Worm (Caenorhabditis elegans): ENCODE results near the gene T01C4.8.

T01C4.8 gene

DNA sequence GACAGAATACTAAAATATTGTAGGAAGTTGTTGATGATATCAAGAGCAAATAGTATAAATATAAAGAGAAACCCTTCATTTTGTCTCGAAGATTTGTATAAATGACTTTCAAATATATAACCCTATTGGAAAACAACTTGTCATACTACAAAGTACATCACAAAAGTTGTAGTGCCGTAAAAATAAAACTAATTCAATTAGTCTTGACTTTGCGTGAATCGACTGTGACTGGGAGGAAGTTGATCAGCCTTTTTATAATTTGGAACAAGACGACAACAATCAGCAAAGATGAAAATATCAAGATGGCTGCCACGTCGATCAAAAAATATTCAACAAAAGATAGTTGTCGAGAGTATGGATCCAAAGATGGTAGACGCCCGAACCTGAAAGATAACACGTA lies 12.5 kb upstream of the T01C4.8 start, which contains the start of gene ugt-40:
Gene ugt-40, minus strand, starts transcription at position 101 of the 400 bp plus-strand sequence.
- TF ChIP-seq dao-5 (tag; optimal IDR thresholded peaks at IDR 0.05) (no peak), him-1 (tag; optimal IDR thresholded peaks at IDR 0.05) (no peak), W03F9.2 (tag; optimal IDR thresholded peaks at IDR 0.05) (no peak)

- TF ChIP-seq dao-5 (tag; optimal IDR thresholded peaks at IDR 0.05) (no peak), him-1 (tag; optimal IDR thresholded peaks at IDR 0.05) (no peak), W03F9.2 (tag; optimal IDR thresholded peaks at IDR 0.05) (no peak)
Measured at ce11 chrV:7140368-7140767, 11.0 kb upstream of the T01C4.8 start.

- no peak for TF ChIP-seq W03F9.2 (tag; optimal IDR thresholded peaks at IDR 0.05)
- no peak for TF ChIP-seq dao-5 (tag; optimal IDR thresholded peaks at IDR 0.05)
- TF ChIP-seq him-1 (tag; optimal IDR thresholded peaks at IDR 0.05) = no peak
Measured at ce11 chrV:7138320-7138719, 9.0 kb upstream of the T01C4.8 start, which contains the start of gene str-112. str-112 (minus strand) TSS chrV:7138420.

DNA sequence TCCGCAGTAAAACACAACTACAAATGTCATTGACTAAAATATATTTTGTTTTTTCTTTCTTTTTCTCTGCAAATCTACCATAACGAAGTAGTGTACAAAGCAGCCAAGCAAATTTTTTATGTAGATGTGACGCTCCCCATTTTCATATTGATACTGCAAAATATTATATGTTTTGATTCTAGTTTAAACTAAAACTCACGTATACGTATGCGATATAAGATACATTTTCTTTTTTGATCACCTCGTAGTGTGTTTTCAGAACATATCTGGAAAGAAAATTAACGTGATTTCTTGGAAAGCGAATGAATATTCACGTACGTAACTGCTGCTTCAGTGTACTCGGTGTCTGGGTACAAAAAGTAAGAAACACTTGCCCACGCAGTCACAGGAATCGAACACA lies 7.5 kb upstream of the T01C4.8 start:
- no peak for TF ChIP-seq him-1 (tag; optimal IDR thresholded peaks at IDR 0.05)
- TF ChIP-seq W03F9.2 (tag; optimal IDR thresholded peaks at IDR 0.05) = no peak
- no peak for TF ChIP-seq dao-5 (tag; optimal IDR thresholded peaks at IDR 0.05)

- TF ChIP-seq W03F9.2 (tag; optimal IDR thresholded peaks at IDR 0.05) (no peak), dao-5 (tag; optimal IDR thresholded peaks at IDR 0.05) (no peak), him-1 (tag; optimal IDR thresholded peaks at IDR 0.05) (no peak)
Measured at ce11 chrV:7133963-7134362, 4.6 kb upstream of the T01C4.8 start, which contains the start of gene F10D2.16. F10D2.16 (plus strand) TSS chrV:7134263.

- TF ChIP-seq him-1 (tag; optimal IDR thresholded peaks at IDR 0.05) = no peak
- no peak for TF ChIP-seq dao-5 (tag; optimal IDR thresholded peaks at IDR 0.05)
- TF ChIP-seq W03F9.2 (tag; optimal IDR thresholded peaks at IDR 0.05) = no peak
Measured at ce11 chrV:7132248-7132647, 2.9 kb upstream of the T01C4.8 start, which contains the start of gene sre-10. sre-10 (plus strand) TSS chrV:7132548.

DNA sequence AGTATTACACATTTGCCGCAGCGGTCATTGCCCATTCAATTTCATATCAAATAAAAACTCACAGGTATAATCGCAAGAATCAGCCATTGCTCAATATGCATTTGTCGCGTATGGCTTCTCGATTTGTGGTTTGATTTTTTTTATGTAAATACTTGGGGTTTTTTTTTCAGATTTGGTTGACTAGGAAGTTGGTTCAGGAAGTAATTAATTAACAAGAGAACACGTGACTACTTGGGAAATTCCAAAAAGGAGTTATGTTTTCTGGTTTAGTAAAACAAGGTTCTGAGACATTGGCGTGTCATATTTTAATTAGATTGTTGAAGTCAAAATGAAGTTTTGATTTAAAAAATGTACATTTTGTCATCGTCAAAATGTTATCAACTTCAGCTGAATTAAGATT lies 1.6 kb upstream of the T01C4.8 start, which contains the start of gene srx-36:
Gene srx-36, minus strand, starts transcription at position 101 of the 400 bp plus-strand sequence.
- TF ChIP-seq dao-5 (tag; optimal IDR thresholded peaks at IDR 0.05) = no peak
- TF ChIP-seq W03F9.2 (tag; optimal IDR thresholded peaks at IDR 0.05) = no peak
- TF ChIP-seq him-1 (tag; optimal IDR thresholded peaks at IDR 0.05) = no peak

DNA sequence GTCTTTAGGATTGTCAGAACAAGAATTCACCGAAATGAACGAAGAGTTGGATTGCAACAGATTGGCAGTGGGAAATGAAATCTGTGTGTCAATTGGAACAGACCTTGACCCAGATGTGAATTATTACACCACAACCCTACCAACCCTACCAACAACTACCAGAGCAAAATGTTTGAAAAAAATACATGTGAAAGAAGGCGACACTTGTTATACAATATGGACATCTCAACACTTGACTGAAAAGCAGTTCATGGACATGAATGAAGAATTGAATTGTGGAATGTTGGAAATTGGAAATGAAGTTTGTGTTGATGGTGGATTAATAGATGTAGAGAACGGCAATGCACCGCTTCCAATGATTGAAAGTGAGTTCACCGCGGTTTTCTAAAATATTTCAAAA lies 5.4 kb downstream of the T01C4.8 start:
- TF ChIP-seq dao-5 (tag; optimal IDR thresholded peaks at IDR 0.05) (no peak), him-1 (tag; optimal IDR thresholded peaks at IDR 0.05) (no peak), W03F9.2 (tag; optimal IDR thresholded peaks at IDR 0.05) (no peak)

DNA sequence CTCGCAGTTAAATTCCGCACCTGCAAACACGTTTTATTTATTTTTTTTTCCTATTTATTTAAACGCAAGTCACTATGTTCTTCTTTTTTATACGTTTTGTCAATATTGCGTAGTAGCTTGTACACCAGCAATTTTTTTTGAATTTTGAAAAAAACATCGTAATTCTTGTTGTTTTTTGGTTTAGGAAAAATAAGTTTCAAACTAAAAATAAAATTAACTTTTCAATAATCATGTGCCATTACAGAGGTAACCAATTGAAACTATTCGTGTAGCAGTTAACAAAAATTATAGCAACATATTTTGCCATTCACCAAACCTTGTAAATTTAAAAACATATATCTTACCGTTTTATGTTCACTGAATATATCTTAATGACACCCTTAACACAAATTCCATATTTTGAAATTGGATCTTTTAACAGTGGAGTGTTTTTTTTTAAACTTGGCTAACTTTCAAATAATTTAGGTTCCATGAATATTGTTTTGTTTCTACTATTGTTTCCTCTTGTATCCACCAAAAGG lies 6.1 kb downstream of the T01C4.8 start, which contains the start of gene lmd-5:
Gene lmd-5, plus strand, starts transcription at position 471 of the 521 bp plus-strand sequence.
- no peak for TF ChIP-seq W03F9.2 (tag; optimal IDR thresholded peaks at IDR 0.05)
- no peak for TF ChIP-seq dao-5 (tag; optimal IDR thresholded peaks at IDR 0.05)
- TF ChIP-seq him-1 (tag; optimal IDR thresholded peaks at IDR 0.05) = no peak

ce11 chrV:7120168-7120567 lies 9.2 kb downstream of the T01C4.8 start, which contains the start of gene srx-34:
srx-34 (minus strand) TSS chrV:7120268.
- no peak for TF ChIP-seq dao-5 (tag; optimal IDR thresholded peaks at IDR 0.05)
- no peak for TF ChIP-seq him-1 (tag; optimal IDR thresholded peaks at IDR 0.05)

DNA sequence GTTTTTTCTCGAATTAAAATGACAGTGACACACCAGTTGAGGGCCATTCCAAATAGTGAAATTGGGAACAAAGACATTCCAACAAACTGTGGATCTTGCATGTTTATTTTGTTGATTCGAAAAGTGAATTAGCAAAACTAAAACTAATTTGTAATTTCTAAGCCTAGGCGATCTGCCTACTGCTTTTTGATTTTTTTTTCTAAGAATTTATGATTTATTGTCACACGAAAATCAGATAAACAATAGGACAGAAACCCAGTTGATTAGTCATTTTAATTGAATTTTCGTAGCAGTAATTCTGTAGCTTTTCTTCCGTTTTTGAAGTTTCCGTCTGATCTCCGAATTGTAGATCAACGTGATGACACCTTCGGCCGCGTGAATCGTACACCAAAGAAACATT lies 10.6 kb downstream of the T01C4.8 start, which contains the start of gene srx-33:
Gene srx-33, minus strand, starts transcription at position 101 of the 400 bp plus-strand sequence.
- no peak for TF ChIP-seq dao-5 (tag; optimal IDR thresholded peaks at IDR 0.05)
- TF ChIP-seq him-1 (tag; optimal IDR thresholded peaks at IDR 0.05) = no peak
- no peak for TF ChIP-seq W03F9.2 (tag; optimal IDR thresholded peaks at IDR 0.05)

- TF ChIP-seq him-1 (tag; optimal IDR thresholded peaks at IDR 0.05) = no peak
Measured at ce11 chrV:7112223-7112622, 17.1 kb downstream of the T01C4.8 start.

- no peak for TF ChIP-seq W03F9.2 (tag; optimal IDR thresholded peaks at IDR 0.05)
- TF ChIP-seq dao-5 (tag; optimal IDR thresholded peaks at IDR 0.05) = no peak
- no peak for TF ChIP-seq him-1 (tag; optimal IDR thresholded peaks at IDR 0.05)
Measured at ce11 chrV:7111276-7111675, 18.1 kb downstream of the T01C4.8 start.

ce11 chrV:7110370-7110769 lies 19.0 kb downstream of the T01C4.8 start:
- TF ChIP-seq W03F9.2 (tag; optimal IDR thresholded peaks at IDR 0.05) (no peak), dao-5 (tag; optimal IDR thresholded peaks at IDR 0.05) (no peak), him-1 (tag; optimal IDR thresholded peaks at IDR 0.05) (no peak)

Data from whole organism, L4/young adult.